Worm (Caenorhabditis elegans): ENCODE measurements around the gene srbc-16.

ce11 chrV:2211936-2212335, 30.1 kb downstream of the srbc-16 start, which contains the start of gene nhr-133:
- TF ChIP-seq him-1 (tag; optimal IDR thresholded peaks at IDR 0.05) (no peak), dao-5 (tag; optimal IDR thresholded peaks at IDR 0.05) (no peak)

Measured in whole organism, L4/young adult.